Worm (Caenorhabditis elegans) whole organism, L2 larva: ENCODE data around the gene arcp-1.

Experiments
- alr-1 ChIP-seq: fragments of 150-350 bp; optimal IDR thresholded peaks from 2 replicates; lab custom pipeline; 2014; ENCODE audit warnings: missing biosample characterization, missing genetic modification characterization
- mdl-1 ChIP-seq, 2 experiments: fragments of 150-350 bp in 1 of 2; sonication (generic microtip) in 1 of 2; optimal IDR thresholded peaks; 2 replicates each; lab custom pipeline; 2017; ENCODE audit warnings: missing biosample characterization in 2 of 2, missing genetic modification characterization in 2 of 2
- nhr-237 ChIP-seq: fragments of 150-350 bp; optimal IDR thresholded peaks from 2 replicates; lab custom pipeline; 2014; ENCODE audit warnings: missing biosample characterization, missing genetic modification characterization
- nhr-25 ChIP-seq: fragments of 150-350 bp; sonication (generic microtip); optimal IDR thresholded peaks from 3 replicates; lab custom pipeline; 2014; ENCODE audit warnings: missing biosample characterization, missing genetic modification characterization
- sem-4 ChIP-seq: fragments of 150-350 bp; optimal IDR thresholded peaks from 2 replicates; lab custom pipeline; 2014; ENCODE audit warnings: missing biosample characterization, missing genetic modification reagents, missing genetic modification characterization
- snpc-4 ChIP-seq: fragments of 150-350 bp; optimal IDR thresholded peaks from 2 replicates; lab custom pipeline; 2014; ENCODE audit warnings: missing biosample characterization, missing genetic modification characterization
- unc-39 ChIP-seq: fragments of 150-350 bp; optimal IDR thresholded peaks from 2 replicates; lab custom pipeline; 2014; ENCODE audit warnings: missing biosample characterization, missing genetic modification characterization
- unc-55 ChIP-seq: fragments of 150-350 bp; sonication (generic microtip); optimal IDR thresholded peaks from 3 replicates; lab custom pipeline; 2014; ENCODE audit warnings: missing biosample characterization, missing genetic modification reagents, missing genetic modification characterization
- unc-62 ChIP-seq: fragments of 150-350 bp; optimal IDR thresholded peaks from 2 replicates; lab custom pipeline; 2014; ENCODE audit warnings: missing biosample characterization, missing genetic modification reagents, missing genetic modification characterization
- ztf-1 ChIP-seq: fragments of 200-800 bp; sonication (Bioruptor generic); conservative IDR thresholded peaks from 2 replicates; pipeline ENCODE4 v1.3.6; 2022; ENCODE audit warnings: missing genetic modification characterization, missing compliant biosample characterization

ce11 chrIII:3713163-3713562 is 46.0 kb downstream of the arcp-1 start, which contains the start of gene nrde-1:
- TF ChIP-seq unc-62 (GFP tag; lab: Kevin White, UChicago), result no peak
- no peak for TF ChIP-seq mdl-1 (tag; optimal IDR thresholded peaks at IDR 0.05; lab: Kevin White, UChicago)
- no peak for TF ChIP-seq unc-39 (tag; lab: Kevin White, UChicago)
- TF ChIP-seq unc-55 (GFP tag; lab: Kevin White, UChicago), result no peak
- no peak for TF ChIP-seq snpc-4 (tag; lab: Kevin White, UChicago)
- TF ChIP-seq ztf-1, result no peak
- no peak for TF ChIP-seq nhr-25
- TF ChIP-seq nhr-237, result no peak
- TF ChIP-seq alr-1 (tag; lab: Kevin White, UChicago), result no peak
- TF ChIP-seq sem-4 (tag; lab: Kevin White, UChicago), result no peak
